Fruit fly (Drosophila melanogaster): ENCODE data around the gene Sfp33A2.

DNA sequence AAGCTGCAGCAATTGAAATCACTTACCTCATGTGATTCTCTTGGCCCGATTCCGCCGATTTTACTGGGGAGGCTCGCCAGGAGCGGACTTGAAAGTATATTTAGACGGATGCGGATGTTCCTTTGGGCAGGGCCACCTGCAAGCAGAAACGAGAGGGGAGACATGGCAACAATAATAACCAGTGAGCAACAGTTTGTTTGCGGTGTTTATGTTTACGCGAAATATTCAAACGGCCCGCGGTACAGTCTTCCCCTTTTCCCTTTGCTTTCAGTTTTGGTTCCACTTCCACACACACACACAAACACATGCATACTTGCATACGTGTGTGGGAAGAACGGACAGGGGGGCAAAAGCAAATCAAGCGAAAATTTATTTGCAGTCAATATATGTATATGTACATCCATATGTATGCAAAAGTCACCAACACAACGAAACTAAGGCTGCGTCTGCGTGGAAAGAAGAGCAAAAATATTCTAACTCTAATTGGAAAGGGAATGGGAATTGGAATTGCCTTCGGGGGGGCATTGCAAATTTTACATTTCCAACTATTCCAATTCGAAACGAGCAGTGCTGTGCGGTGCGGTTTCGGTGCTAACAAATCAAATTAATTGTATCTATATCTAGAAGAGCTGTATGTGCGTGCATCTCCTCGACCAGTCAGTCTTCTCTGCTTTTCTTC lies 31.4 kb upstream of the Sfp33A2 start:
- TF ChIP-seq pad (GFP tag; optimal IDR thresholded peaks at IDR 0.05) (peak; percentile 81), toe (GFP tag; optimal IDR thresholded peaks at IDR 0.05) (no peak), Mnt (GFP tag; optimal IDR thresholded peaks at IDR 0.05) (no peak), cic (GFP tag; optimal IDR thresholded peaks at IDR 0.05) (no peak), CG11617 (GFP tag; optimal IDR thresholded peaks at IDR 0.05) (no peak), ovo (GFP tag; optimal IDR thresholded peaks at IDR 0.05) (no peak), Crg-1 (GFP tag; optimal IDR thresholded peaks at IDR 0.05) (no peak), CG7101 (tag; optimal IDR thresholded peaks at IDR 0.05) (no peak), CG5204 (GFP tag; optimal IDR thresholded peaks at IDR 0.05) (peak; percentile 38), kay (GFP tag; ENCODE audit: borderline replicate concordance) (no peak), tj (GFP tag; optimal IDR thresholded peaks at IDR 0.05) (no peak), CG1620 (GFP tag; optimal IDR thresholded peaks at IDR 0.05) (no peak)
